Fruit fly (Drosophila melanogaster): ENCODE measurements around the gene sov.

The sov gene

dm6 chrX:6791531-6791930 lies 35.4 kb downstream of the sov start (continued):
- TF ChIP-seq Lpt (GFP tag; optimal IDR thresholded peaks at IDR 0.05) = peak; percentile 69
- peak; percentile 63 for TF ChIP-seq CG8632 (GFP tag; optimal IDR thresholded peaks at IDR 0.05)
- TF ChIP-seq Sox14 (GFP tag; optimal IDR thresholded peaks at IDR 0.05) = peak; percentile 60
- TF ChIP-seq Hr38 (GFP tag; optimal IDR thresholded peaks at IDR 0.05) = no peak
- peak; percentile 64 for TF ChIP-seq CG6792 (GFP tag; optimal IDR thresholded peaks at IDR 0.05)
- TF ChIP-seq CG3032 (tag; optimal IDR thresholded peaks at IDR 0.05) = peak; percentile 8
- TF ChIP-seq CG8319 (GFP tag; optimal IDR thresholded peaks at IDR 0.05) = peak; percentile 35
- TF ChIP-seq esn (GFP tag; optimal IDR thresholded peaks at IDR 0.05) = peak; percentile 77
- no peak for TF ChIP-seq fkh (GFP tag; optimal IDR thresholded peaks at IDR 0.05)
- TF ChIP-seq fd59A (GFP tag; optimal IDR thresholded peaks at IDR 0.05) = no peak
- peak; percentile 33 for TF ChIP-seq CG11902 (GFP tag; optimal IDR thresholded peaks at IDR 0.05)
- TF ChIP-seq fd85E (GFP tag; optimal IDR thresholded peaks at IDR 0.05) = no peak
- TF ChIP-seq Sox102F (GFP tag; optimal IDR thresholded peaks at IDR 0.05) = peak; percentile 78
- peak; percentile 49 for TF ChIP-seq CG11762 (GFP tag; optimal IDR thresholded peaks at IDR 0.05; ENCODE audit: insufficient read depth)
- TF ChIP-seq Blimp-1 (GFP tag; optimal IDR thresholded peaks at IDR 0.05) = no peak
- peak; percentile 65 for TF ChIP-seq CG34406 (GFP tag; optimal IDR thresholded peaks at IDR 0.05)
- no peak for TF ChIP-seq CG6808 (GFP tag; optimal IDR thresholded peaks at IDR 0.05)

dm6 chrX:6792891-6793290 lies 36.8 kb downstream of the sov start:
- TF ChIP-seq CG6163 (GFP tag; IDR thresholded peaks at IDR 0.05) (peak; percentile 60; the same call in 1 of the 3 replicates), svp (GFP tag) (no peak), CG15336 (GFP tag; IDR thresholded peaks at IDR 0.05) (peak; percentile 29; the same call in 1 of the 2 replicates), Eip75B (GFP tag; optimal IDR thresholded peaks at IDR 0.05) (no peak), Smox (GFP tag; optimal IDR thresholded peaks at IDR 0.05) (no peak), eg (GFP tag; IDR thresholded peaks at IDR 0.05) (peak; percentile 68), CG6854 (GFP tag; optimal IDR thresholded peaks at IDR 0.05) (no peak), fd85E (GFP tag; optimal IDR thresholded peaks at IDR 0.05) (no peak), CG11294 (GFP tag; IDR thresholded peaks at IDR 0.05) (peak; percentile 37; the same call in 1 of the 2 replicates), Eip93F (GFP tag; optimal IDR thresholded peaks at IDR 0.05) (no peak), Gug (GFP tag; IDR thresholded peaks at IDR 0.05) (peak; percentile 37; the same call in 1 of the 2 replicates)

DNA sequence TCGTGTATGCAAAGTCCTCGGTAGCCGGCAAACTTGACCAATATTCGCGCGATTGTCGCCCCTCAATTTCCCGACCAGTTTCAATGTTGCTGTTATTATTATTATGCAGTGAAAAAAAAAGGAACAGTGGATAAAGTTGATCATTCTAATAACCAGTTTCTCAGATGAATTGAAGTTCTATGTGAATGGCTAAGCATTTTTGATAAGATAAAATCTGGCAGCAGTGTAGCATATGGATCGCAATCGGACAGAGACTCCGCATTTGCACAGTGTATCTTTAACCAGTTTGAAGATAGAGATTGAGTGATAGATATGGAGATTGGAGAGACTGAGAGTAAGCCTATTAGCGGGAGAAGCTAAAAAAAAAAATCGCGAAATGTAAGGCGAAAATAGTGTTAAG lies 37.3 kb downstream of the sov start:
- TF ChIP-seq vri (GFP tag; optimal IDR thresholded peaks at IDR 0.05) (peak; percentile 23), CG8632 (GFP tag; optimal IDR thresholded peaks at IDR 0.05) (peak; percentile 63), OdsH (GFP tag; optimal IDR thresholded peaks at IDR 0.05) (peak; percentile 85), CG10631 (GFP tag; optimal IDR thresholded peaks at IDR 0.05) (peak; percentile 71), CG6792 (GFP tag; optimal IDR thresholded peaks at IDR 0.05) (peak; percentile 66), Gug (GFP tag; IDR thresholded peaks at IDR 0.05) (peak; percentile 92), dsx (GFP tag; optimal IDR thresholded peaks at IDR 0.05; ENCODE audit: poor library complexity, severe bottlenecking) (peak; percentile 38), ss (GFP tag; optimal IDR thresholded peaks at IDR 0.05) (peak in 1 of 2 experiments; percentile 32), Hr4 (GFP tag; optimal IDR thresholded peaks at IDR 0.05) (peak; percentile 97), CG3032 (tag; optimal IDR thresholded peaks at IDR 0.05) (peak; percentile 38), Sox15 (GFP tag; optimal IDR thresholded peaks at IDR 0.05) (peak; percentile 45), Ets21C (GFP tag; optimal IDR thresholded peaks at IDR 0.05) (peak; percentile 23), CG1621 (tag; optimal IDR thresholded peaks at IDR 0.05) (peak; percentile 39), CG9139 (GFP tag; optimal IDR thresholded peaks at IDR 0.05) (no peak), CG6808 (GFP tag; optimal IDR thresholded peaks at IDR 0.05) (peak; percentile 36), Eip78C (GFP tag) (peak; percentile 93), Ets96B (tag; optimal IDR thresholded peaks at IDR 0.05) (no peak), CG7368 (GFP tag; optimal IDR thresholded peaks at IDR 0.05) (peak; percentile 76), CG8119 (GFP tag; IDR thresholded peaks at IDR 0.05) (peak; percentile 93), CG6276 (GFP tag; optimal IDR thresholded peaks at IDR 0.05) (peak; percentile 88), CG6163 (GFP tag; IDR thresholded peaks at IDR 0.05) (peak; percentile 90), CG11902 (GFP tag; optimal IDR thresholded peaks at IDR 0.05) (peak; percentile 26), fkh (GFP tag; optimal IDR thresholded peaks at IDR 0.05) (no peak), Hr39 (GFP tag; optimal IDR thresholded peaks at IDR 0.05) (peak; percentile 58), CG10669 (GFP tag; optimal IDR thresholded peaks at IDR 0.05) (peak; percentile 45), Eip93F (GFP tag; optimal IDR thresholded peaks at IDR 0.05) (no peak), Hr38 (GFP tag; optimal IDR thresholded peaks at IDR 0.05) (peak; percentile 75), eg (GFP tag; IDR thresholded peaks at IDR 0.05) (peak; percentile 96), acj6 (GFP tag; optimal IDR thresholded peaks at IDR 0.05) (peak; percentile 72), Sox102F (GFP tag; optimal IDR thresholded peaks at IDR 0.05) (peak; percentile 59), fd59A (GFP tag; optimal IDR thresholded peaks at IDR 0.05) (peak; percentile 42), Sox14 (GFP tag; optimal IDR thresholded peaks at IDR 0.05) (peak; percentile 76), CG16779 (tag; optimal IDR thresholded peaks at IDR 0.05) (peak; percentile 43)

Measured in whole organism, prepupa.